Fruit fly (Drosophila melanogaster) whole organism, embryonic: Measurements from ENCODE around the gene Ets97D.

Source experiments
- B-H1 ChIP-seq: fragments of 200-800 bp; sonication (Bioruptor generic); IDR thresholded peaks from 3 replicates; pipeline ENCODE4 v1.3.6; 2022; ENCODE audit warnings: missing biosample characterization, missing genetic modification characterization
- CG10147 ChIP-seq: fragments of 200-800 bp; sonication (Bioruptor generic); optimal IDR thresholded peaks from 2 replicates; lab custom pipeline; 2019; ENCODE audit warnings: missing biosample characterization, mild to moderate bottlenecking, missing genetic modification characterization, moderate library complexity
- CG1024 ChIP-seq: fragments of 200-800 bp; sonication (Bioruptor generic); IDR thresholded peaks from 2 replicates; pipeline ENCODE4 v1.3.6; 2022; ENCODE audit warnings: missing biosample characterization, missing genetic modification characterization
- CG11398 ChIP-seq: fragments of 200-800 bp; sonication (Bioruptor generic); optimal IDR thresholded peaks from 2 replicates; lab custom pipeline; 2016; ENCODE audit warnings: missing biosample characterization, missing genetic modification characterization
- CG12071 ChIP-seq: fragments of 200-800 bp; sonication (Bioruptor generic); optimal IDR thresholded peaks from 3 replicates; lab custom pipeline; 2018; ENCODE audit warnings: missing biosample characterization, mild to moderate bottlenecking, missing genetic modification characterization
- CG1603 ChIP-seq: fragments of 200-800 bp; sonication (Bioruptor generic); optimal IDR thresholded peaks from 2 replicates; lab custom pipeline; 2019; ENCODE audit warnings: missing biosample characterization, mild to moderate bottlenecking, missing genetic modification characterization, moderate library complexity
- CG17359 ChIP-seq: fragments of 200-800 bp; sonication (Bioruptor generic); optimal IDR thresholded peaks from 3 replicates; lab custom pipeline; 2018; ENCODE audit warnings: missing biosample characterization, mild to moderate bottlenecking, missing genetic modification characterization, moderate library complexity
- CG17568 ChIP-seq: fragments of 200-800 bp; sonication (Bioruptor generic); optimal IDR thresholded peaks from 2 replicates; lab custom pipeline; 2018; ENCODE audit warnings: missing biosample characterization, mild to moderate bottlenecking, missing genetic modification characterization, moderate library complexity
- CG18262 ChIP-seq: fragments of 200-800 bp; optimal IDR thresholded peaks from 3 replicates; lab custom pipeline; 2019; ENCODE audit warnings: missing biosample characterization, mild to moderate bottlenecking, missing genetic modification characterization, moderate library complexity
- CG30431 ChIP-seq: fragments of 200-800 bp; sonication (Bioruptor generic); optimal IDR thresholded peaks from 2 replicates; lab custom pipeline; 2017; ENCODE audit warnings: missing biosample characterization, missing genetic modification characterization
- CG43689 ChIP-seq: fragments of 200-800 bp; sonication (Bioruptor generic); IDR thresholded peaks from 2 replicates; pipeline ENCODE4 v1.3.6; 2022; ENCODE audit warnings: missing biosample characterization, missing genetic modification characterization
- CG4617 ChIP-seq: fragments of 200-800 bp; sonication (Bioruptor generic); optimal IDR thresholded peaks from 3 replicates; lab custom pipeline; 2016; ENCODE audit warnings: missing biosample characterization, missing genetic modification characterization, borderline replicate concordance
- CG6272 ChIP-seq: fragments of 200-800 bp; sonication (Bioruptor generic); IDR thresholded peaks from 2 replicates; pipeline ENCODE4 v1.3.6; 2022; ENCODE audit warnings: missing biosample characterization, missing genetic modification characterization
- CG6683 ChIP-seq: fragments of 200-800 bp; sonication (Bioruptor generic); optimal IDR thresholded peaks from 2 replicates; lab custom pipeline; 2017; ENCODE audit warnings: missing biosample characterization, mild to moderate bottlenecking, missing genetic modification characterization, missing genetic modification reagents
- CG7357 ChIP-seq: fragments of 200-800 bp; sonication (Bioruptor generic); IDR thresholded peaks from 3 replicates; pipeline ENCODE4 v1.3.6; 2022; ENCODE audit warnings: missing biosample characterization, missing genetic modification characterization
- CG7745 ChIP-seq: fragments of 200-800 bp; sonication (Bioruptor generic); optimal IDR thresholded peaks from 2 replicates; lab custom pipeline; 2018; ENCODE audit warnings: missing biosample characterization, mild to moderate bottlenecking, missing genetic modification characterization, moderate library complexity
- CG7928 ChIP-seq: fragments of 200-800 bp; sonication (Bioruptor generic); optimal IDR thresholded peaks from 2 replicates; lab custom pipeline; 2017; ENCODE audit warnings: missing biosample characterization, mild to moderate bottlenecking, missing genetic modification characterization
- Dll ChIP-seq: fragments of 200-800 bp; sonication (Bioruptor generic); IDR thresholded peaks from 4 replicates; pipeline ENCODE4 v1.3.6; 2022; ENCODE audit warnings: missing biosample characterization, missing genetic modification characterization; ENCODE audit not compliant: partially characterized antibody
- E2f2 ChIP-seq: fragments of 200-800 bp; sonication (Bioruptor generic); IDR thresholded peaks from 2 replicates; pipeline ENCODE4 v1.3.6; 2022; ENCODE audit warnings: missing biosample characterization, missing genetic modification characterization
- HLH3B ChIP-seq: fragments of 200-800 bp; sonication (Bioruptor generic); IDR thresholded peaks from 2 replicates; pipeline ENCODE4 v1.3.6; 2022; ENCODE audit warnings: missing biosample characterization, missing genetic modification characterization
- Hr39 ChIP-seq: fragments of >200 bp; optimal IDR thresholded peaks from 2 replicates; lab custom pipeline; 2017
- Jarid2 ChIP-seq: fragments of 200-800 bp; sonication (Bioruptor generic); optimal IDR thresholded peaks from 3 replicates; lab custom pipeline; 2017; ENCODE audit warnings: mild to moderate bottlenecking, missing biosample characterization, missing genetic modification reagents, missing genetic modification characterization
- Kr ChIP-seq: fragments of 200-800 bp; sonication (Bioruptor generic); optimal IDR thresholded peaks from 2 replicates; lab custom pipeline; 2017; ENCODE audit warnings: missing biosample characterization, mild to moderate bottlenecking, missing genetic modification characterization
- Opbp ChIP-seq: fragments of 200-800 bp; sonication (Bioruptor generic); IDR thresholded peaks from 3 replicates; pipeline ENCODE4 v1.3.6; 2022; ENCODE audit warnings: missing biosample characterization, missing genetic modification characterization; ENCODE audit not compliant: partially characterized antibody
- Scr ChIP-seq: fragments of 200-800 bp; sonication (Bioruptor generic); IDR thresholded peaks from 2 replicates; pipeline ENCODE4 v1.3.6; 2022; ENCODE audit warnings: missing biosample characterization, missing genetic modification characterization; ENCODE audit not compliant: partially characterized antibody
- Sox100B ChIP-seq: fragments of 200-800 bp; sonication (Bioruptor generic); optimal IDR thresholded peaks from 3 replicates; lab custom pipeline; 2018; ENCODE audit warnings: missing biosample characterization, mild to moderate bottlenecking, missing genetic modification characterization
- TFAM ChIP-seq: fragments of 200-800 bp; sonication (Bioruptor generic); optimal IDR thresholded peaks from 2 replicates; lab custom pipeline; 2017; ENCODE audit warnings: missing biosample characterization, missing genetic modification characterization, inconsistent platforms
- Trl ChIP-seq, 3 experiments: fragments of >200 bp in 2 of 3; fragments of 200-800 bp in 1 of 3; sonication (Bioruptor generic) in 1 of 3; optimal IDR thresholded peaks; 2 replicates in 1 of 3; 3 replicates in 2 of 3; lab custom pipeline; 2016 to 2017; ENCODE audit warnings: missing biosample characterization in 1 of 3, missing genetic modification characterization in 1 of 3
- Vsx1 ChIP-seq: fragments of 200-800 bp; sonication (Bioruptor generic); optimal IDR thresholded peaks from 2 replicates; lab custom pipeline; 2017; ENCODE audit warnings: missing biosample characterization, mild to moderate bottlenecking, missing genetic modification characterization, missing genetic modification reagents
- Xrp1 ChIP-seq: fragments of 200-800 bp; sonication (Bioruptor generic); IDR thresholded peaks from 2 replicates; pipeline ENCODE4 v1.3.6; 2022; ENCODE audit warnings: missing biosample characterization, missing genetic modification characterization
- ara ChIP-seq: fragments of 200-800 bp; sonication (Bioruptor generic); IDR thresholded peaks from 2 replicates; pipeline ENCODE4 v1.3.6; 2022; ENCODE audit warnings: missing biosample characterization, missing genetic modification characterization
- ci ChIP-seq: fragments of 200-800 bp; sonication (Bioruptor generic); IDR thresholded peaks from 3 replicates; pipeline ENCODE4 v1.3.6; 2022; ENCODE audit warnings: missing biosample characterization, missing genetic modification characterization
- crp ChIP-seq, 2 experiments: fragments of 200-800 bp; sonication (Bioruptor generic); optimal IDR thresholded peaks; 2 replicates in 1 of 2; 3 replicates in 1 of 2; lab custom pipeline; 2017; ENCODE audit warnings: missing biosample characterization in 2 of 2, missing genetic modification characterization in 2 of 2, mild to moderate bottlenecking in 1 of 2, moderate library complexity in 1 of 2
- dmrt99B ChIP-seq: fragments of 200-800 bp; sonication (Bioruptor generic); optimal IDR thresholded peaks from 2 replicates; lab custom pipeline; 2018; ENCODE audit warnings: missing biosample characterization, mild to moderate bottlenecking, missing genetic modification characterization, moderate library complexity
- fd102C ChIP-seq: fragments of 200-800 bp; sonication (Bioruptor generic); optimal IDR thresholded peaks from 2 replicates; lab custom pipeline; 2018; ENCODE audit warnings: missing biosample characterization, mild to moderate bottlenecking, missing genetic modification characterization, moderate library complexity
- fd3F ChIP-seq: fragments of 200-800 bp; sonication (Bioruptor generic); optimal IDR thresholded peaks from 2 replicates; lab custom pipeline; 2018; ENCODE audit warnings: missing biosample characterization, mild to moderate bottlenecking, missing genetic modification characterization, moderate library complexity
- fu2 ChIP-seq: fragments of 200-800 bp; sonication (Bioruptor generic); optimal IDR thresholded peaks from 2 replicates; lab custom pipeline; 2016; ENCODE audit warnings: missing biosample characterization, missing genetic modification characterization
- gem ChIP-seq: fragments of 200-800 bp; sonication (Bioruptor generic); optimal IDR thresholded peaks from 2 replicates; lab custom pipeline; 2019; ENCODE audit warnings: missing biosample characterization, mild to moderate bottlenecking, missing genetic modification characterization, moderate library complexity
- gsb-n ChIP-seq: fragments of 200-800 bp; sonication (Bioruptor generic); optimal IDR thresholded peaks from 3 replicates; lab custom pipeline; 2018; ENCODE audit warnings: missing biosample characterization, mild to moderate bottlenecking, missing genetic modification characterization
- inv ChIP-seq: fragments of 200-800 bp; sonication (Bioruptor generic); IDR thresholded peaks from 2 replicates; pipeline ENCODE4 v1.3.6; 2022; ENCODE audit warnings: missing biosample characterization, missing genetic modification characterization; ENCODE audit not compliant: partially characterized antibody
- jigr1 ChIP-seq: fragments of 200-800 bp; sonication (Bioruptor generic); IDR thresholded peaks from 3 replicates; pipeline ENCODE4 v1.3.6; 2022; ENCODE audit warnings: missing biosample characterization, missing genetic modification characterization
- psq ChIP-seq: fragments of 200-800 bp; sonication (Bioruptor generic); optimal IDR thresholded peaks from 2 replicates; lab custom pipeline; 2017; ENCODE audit warnings: missing biosample characterization, missing genetic modification characterization
- pzg ChIP-seq: fragments of 200-800 bp; sonication (Bioruptor generic); optimal IDR thresholded peaks from 3 replicates; lab custom pipeline; 2018; ENCODE audit warnings: missing biosample characterization, mild to moderate bottlenecking, missing genetic modification characterization, moderate library complexity
- scrt ChIP-seq: fragments of 200-800 bp; sonication (Bioruptor generic); optimal IDR thresholded peaks from 2 replicates; lab custom pipeline; 2018; ENCODE audit warnings: missing biosample characterization, mild to moderate bottlenecking, missing genetic modification characterization, moderate library complexity
- sisA ChIP-seq: fragments of 200-800 bp; sonication (Bioruptor generic); IDR thresholded peaks from 2 replicates; pipeline ENCODE4 v1.3.6; 2022; ENCODE audit warnings: missing biosample characterization, missing genetic modification characterization
- stc ChIP-seq: fragments of 200-800 bp; sonication (Bioruptor generic); IDR thresholded peaks from 2 replicates; pipeline ENCODE4 v1.3.6; 2022; ENCODE audit warnings: missing biosample characterization, missing genetic modification characterization
- tgo ChIP-seq: fragments of 200-800 bp; sonication (Bioruptor generic); IDR thresholded peaks from 3 replicates; pipeline ENCODE4 v1.3.6; 2022; ENCODE audit warnings: missing biosample characterization, missing genetic modification characterization
- tll ChIP-seq, 2 experiments: fragments of 200-800 bp in 1 of 2; fragments of >200 bp in 1 of 2; sonication (Bioruptor generic) in 1 of 2; optimal IDR thresholded peaks; 2 replicates each; lab custom pipeline; 2017 to 2019; ENCODE audit warnings: missing biosample characterization in 2 of 2, missing genetic modification characterization in 2 of 2, mild to moderate bottlenecking in 1 of 2, moderate library complexity in 1 of 2
- unc-4 ChIP-seq: fragments of 200-800 bp; sonication (Bioruptor generic); IDR thresholded peaks from 2 replicates; pipeline ENCODE4 v1.3.6; 2022; ENCODE audit warnings: missing biosample characterization, missing genetic modification characterization; ENCODE audit not compliant: partially characterized antibody
- zen2 ChIP-seq: fragments of 200-800 bp; sonication (Bioruptor generic); IDR thresholded peaks from 3 replicates; pipeline ENCODE4 v1.3.6; 2022; ENCODE audit warnings: missing biosample characterization, missing genetic modification characterization; ENCODE audit not compliant: partially characterized antibody

The Ets97D gene

DNA sequence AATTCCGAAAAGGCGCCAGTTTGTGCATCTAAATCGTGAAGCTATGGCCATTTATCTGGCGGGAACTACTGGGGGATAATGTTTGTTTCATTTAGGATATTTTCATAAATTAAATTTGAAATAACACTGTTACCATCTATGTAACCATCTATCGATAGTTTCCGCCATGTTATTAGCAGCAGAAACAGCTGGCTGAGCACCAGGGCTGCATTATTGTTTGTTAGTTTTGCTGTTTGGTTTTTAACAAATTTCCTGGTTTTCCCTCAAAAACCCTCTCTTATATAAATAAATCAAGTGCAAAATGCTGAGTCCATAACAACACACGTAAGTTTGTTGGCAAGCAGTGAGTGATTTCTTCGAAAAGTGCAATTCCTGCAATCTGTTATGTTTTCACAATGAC is 36.3 kb downstream of the Ets97D start, which contains the start of gene CG5500 (continued):
- TF ChIP-seq CG7928 (peak; percentile 91), CG7745 (tag; lab: Kevin White, UChicago) (no peak), inv (GFP tag; lab: Robert Waterston, UW) (no peak; the same call in 1 of the 2 replicates), gem (tag; lab: Kevin White, UChicago) (no peak), CG17359 (no peak), zen2 (peak; percentile 43; the same call in 1 of the 3 replicates), Trl (optimal IDR thresholded peaks at IDR 0.05; lab: Kevin White, UChicago) (no peak), Trl (GFP tag; optimal IDR thresholded peaks at IDR 0.05; lab: Kevin White, UChicago) (no peak), CG17568 (peak; percentile 30), scrt (GFP tag; lab: Kevin White, UChicago) (no peak), CG11398 (no peak), crp (GFP tag; optimal IDR thresholded peaks at IDR 0.05; lab: Kevin White, UChicago) (peak; percentile 32 to 89), CG7357 (no peak), tgo (GFP tag; lab: Robert Waterston, UW) (no peak), CG6683 (no peak), Opbp (GFP tag; lab: Robert Waterston, UW) (peak; percentile 45; the same call in 1 of the 3 replicates), Dll (GFP tag; lab: Robert Waterston, UW) (peak; percentile 10; the same call in 3 of the 4 replicates), tll (GFP tag; optimal IDR thresholded peaks at IDR 0.05; lab: Kevin White, UChicago) (no peak), Scr (GFP tag; lab: Robert Waterston, UW) (peak; percentile 43), Kr (GFP tag; lab: Kevin White, UChicago) (no peak), stc (GFP tag; lab: Robert Waterston, UW) (no peak), Sox100B (GFP tag; lab: Kevin White, UChicago) (no peak), unc-4 (GFP tag; lab: Robert Waterston, UW) (peak; percentile 59), Xrp1 (GFP tag; lab: Robert Waterston, UW) (no peak), dmrt99B (tag; lab: Kevin White, UChicago) (no peak), CG18262 (tag; lab: Kevin White, UChicago) (no peak), fu2 (GFP tag; lab: Kevin White, UChicago) (no peak), B-H1 (GFP tag; lab: Robert Waterston, UW) (no peak), fd102C (GFP tag; lab: Kevin White, UChicago) (no peak), gsb-n (tag; lab: Kevin White, UChicago) (no peak), pzg (GFP tag; lab: Kevin White, UChicago) (peak; percentile 50), fd3F (no peak), CG6272 (GFP tag; lab: Robert Waterston, UW) (no peak), jigr1 (GFP tag; lab: Robert Waterston, UW) (no peak), CG4617 (GFP tag; lab: Kevin White, UChicago) (peak; percentile 19), CG10147 (no peak), CG1024 (GFP tag; lab: Robert Waterston, UW) (no peak), CG12071 (GFP tag; lab: Kevin White, UChicago) (no peak), Jarid2 (no peak), HLH3B (GFP tag; lab: Robert Waterston, UW) (no peak), CG1603 (peak; percentile 51), psq (GFP tag; lab: Kevin White, UChicago) (no peak), CG30431 (no peak), Vsx1 (GFP tag; lab: Kevin White, UChicago) (no peak), Hr39 (lab: Kevin White, UChicago) (no peak), sisA (GFP tag; lab: Robert Waterston, UW) (no peak), E2f2 (GFP tag; lab: Robert Waterston, UW) (peak; percentile 63), TFAM (GFP tag; lab: Kevin White, UChicago) (no peak), ara (GFP tag; lab: Robert Waterston, UW) (no peak), CG43689 (GFP tag; lab: Robert Waterston, UW) (no peak), ci (no peak)
